Worm (Caenorhabditis elegans) whole organism, L1 larva: ENCODE measurements around the gene pisy-1.
A peak's percentile ranks its signal among the peaks of the same experiment; 100 is the strongest.

Experiments used
- C34B4.2 ChIP-seq: sonication (generic microtip); optimal IDR thresholded peaks from 2 replicates; lab custom pipeline; 2017; ENCODE audit warnings: mild to moderate bottlenecking, missing genetic modification characterization, missing compliant biosample characterization
- F16B12.6 ChIP-seq: fragments of 150-350 bp; optimal IDR thresholded peaks from 2 replicates; lab custom pipeline; 2014; ENCODE audit warnings: missing biosample characterization, missing genetic modification characterization
- aha-1 ChIP-seq: fragments of 150-350 bp; optimal IDR thresholded peaks from 2 replicates; lab custom pipeline; 2014; ENCODE audit warnings: missing biosample characterization, missing genetic modification characterization
- aly-2 ChIP-seq: fragments of 150-350 bp; optimal IDR thresholded peaks from 2 replicates; lab custom pipeline; 2014; ENCODE audit warnings: missing biosample characterization, missing genetic modification characterization
- ama-1 ChIP-seq: fragments of 150-350 bp; optimal IDR thresholded peaks from 2 replicates; lab custom pipeline; 2014
- ceh-8 ChIP-seq: fragments of 200-800 bp; sonication (Bioruptor generic); optimal IDR thresholded peaks from 2 replicates; lab custom pipeline; 2018; ENCODE audit warnings: mild to moderate bottlenecking, missing genetic modification characterization, moderate library complexity, missing compliant biosample characterization
- ceh-90 ChIP-seq: sonication (generic microtip); optimal IDR thresholded peaks from 2 replicates; lab custom pipeline; 2016; ENCODE audit warnings: missing genetic modification characterization, missing compliant biosample characterization
- ces-1 ChIP-seq: fragments of 150-350 bp; optimal IDR thresholded peaks from 2 replicates; lab custom pipeline; 2014; ENCODE audit warnings: missing biosample characterization, missing genetic modification reagents, missing genetic modification characterization
- dpl-1 ChIP-seq, 3 experiments: fragments of 150-350 bp in 2 of 3; sonication (generic microtip) in 1 of 3; optimal IDR thresholded peaks; 2 replicates each; lab custom pipeline; 2014 to 2017; ENCODE audit warnings: missing biosample characterization in 3 of 3, missing genetic modification characterization in 3 of 3, missing genetic modification reagents in 3 of 3
- dsc-1 ChIP-seq: sonication (generic microtip); optimal IDR thresholded peaks from 2 replicates; lab custom pipeline; 2016; ENCODE audit warnings: mild to moderate bottlenecking, missing genetic modification characterization, missing compliant biosample characterization
- efl-1 ChIP-seq, 4 experiments: fragments of 150-350 bp; optimal IDR thresholded peaks in 3 of 4; peaks in 1 of 4; 1 replicate in 1 of 4; 2 replicates in 3 of 4; lab custom pipeline; 2014; ENCODE audit warnings: missing biosample characterization in 2 of 4, missing genetic modification characterization in 2 of 4, missing genetic modification reagents in 2 of 4
- efl-3 ChIP-seq: fragments of 200-800 bp; sonication (Bioruptor generic); optimal IDR thresholded peaks from 2 replicates; lab custom pipeline; 2018; ENCODE audit warnings: mild to moderate bottlenecking, missing genetic modification characterization, missing compliant biosample characterization
- elt-3 ChIP-seq, 6 experiments: fragments of 150-350 bp in 1 of 6; sonication (generic microtip); optimal IDR thresholded peaks; 2 replicates each; lab custom pipeline; 2017 to 2018; ENCODE audit warnings: missing biosample characterization in 6 of 6, missing genetic modification characterization in 6 of 6, inconsistent platforms in 1 of 6
- ets-5 ChIP-seq: fragments of 200-800 bp; sonication (Bioruptor generic); IDR thresholded peaks from 2 replicates; pipeline ENCODE4 v1.3.6; 2022; ENCODE audit warnings: missing genetic modification characterization, missing compliant biosample characterization
- fkh-4 ChIP-seq: sonication (generic microtip); optimal IDR thresholded peaks from 2 replicates; lab custom pipeline; 2016; ENCODE audit warnings: missing compliant biosample characterization, missing genetic modification characterization, borderline replicate concordance
- fkh-8 ChIP-seq: sonication (generic microtip); optimal IDR thresholded peaks from 2 replicates; lab custom pipeline; 2016; ENCODE audit warnings: mild to moderate bottlenecking, missing genetic modification characterization, missing compliant biosample characterization
- fos-1 ChIP-seq: fragments of 150-350 bp; optimal IDR thresholded peaks from 2 replicates; lab custom pipeline; 2014; ENCODE audit warnings: missing biosample characterization, missing genetic modification characterization
- hlh-4 ChIP-seq: sonication (generic microtip); optimal IDR thresholded peaks from 2 replicates; lab custom pipeline; 2016; ENCODE audit warnings: mild to moderate bottlenecking, missing genetic modification characterization, missing compliant biosample characterization
- hpl-2 ChIP-seq: fragments of 150-350 bp; optimal IDR thresholded peaks from 2 replicates; lab custom pipeline; 2014; ENCODE audit warnings: missing biosample characterization, missing genetic modification reagents, missing genetic modification characterization
- irx-1 ChIP-seq: sonication (generic microtip); optimal IDR thresholded peaks from 2 replicates; lab custom pipeline; 2016; ENCODE audit warnings: missing genetic modification characterization, missing compliant biosample characterization
- isw-1 ChIP-seq: fragments of 200-800 bp; sonication (Bioruptor generic); IDR thresholded peaks from 2 replicates; pipeline ENCODE4 v1.3.6; 2022; ENCODE audit warnings: missing genetic modification characterization, missing compliant biosample characterization
- jun-1 ChIP-seq: fragments of 150-350 bp; optimal IDR thresholded peaks from 2 replicates; lab custom pipeline; 2014; ENCODE audit warnings: missing biosample characterization, missing genetic modification reagents, missing genetic modification characterization
- lin-15B ChIP-seq: fragments of 150-350 bp; sonication (generic microtip); optimal IDR thresholded peaks from 3 replicates; lab custom pipeline; 2014; ENCODE audit warnings: missing biosample characterization, missing genetic modification characterization
- mab-9 ChIP-seq: fragments of 200-800 bp; sonication (Bioruptor generic); IDR thresholded peaks from 2 replicates; pipeline ENCODE4 v1.3.6; 2022; ENCODE audit warnings: missing genetic modification reagents, missing genetic modification characterization, missing compliant biosample characterization
- mdl-1 ChIP-seq, 2 experiments: fragments of 150-350 bp; optimal IDR thresholded peaks; 2 replicates each; lab custom pipeline; 2014 to 2017; ENCODE audit warnings: missing biosample characterization in 2 of 2, missing genetic modification characterization in 2 of 2, inconsistent platforms in 1 of 2
- mef-2 ChIP-seq: fragments of 150-350 bp; optimal IDR thresholded peaks from 2 replicates; lab custom pipeline; 2014; ENCODE audit warnings: missing biosample characterization, missing genetic modification characterization
- mep-1 ChIP-seq: fragments of 150-350 bp; optimal IDR thresholded peaks from 2 replicates; lab custom pipeline; 2014; ENCODE audit warnings: missing biosample characterization, missing genetic modification characterization
- nhr-12 ChIP-seq: sonication (generic microtip); optimal IDR thresholded peaks from 2 replicates; lab custom pipeline; 2017; ENCODE audit warnings: missing biosample characterization, missing genetic modification characterization
- nhr-19 ChIP-seq: fragments of 200-800 bp; sonication (Bioruptor generic); conservative IDR thresholded peaks from 2 replicates; pipeline ENCODE4 v1.3.6; 2022; ENCODE audit warnings: missing genetic modification characterization, missing compliant biosample characterization
- nhr-28 ChIP-seq: fragments of 150-350 bp; optimal IDR thresholded peaks from 2 replicates; lab custom pipeline; 2014; ENCODE audit warnings: missing biosample characterization, missing genetic modification characterization
- nhr-47 ChIP-seq: sonication (generic microtip); optimal IDR thresholded peaks from 2 replicates; lab custom pipeline; 2016; ENCODE audit warnings: mild to moderate bottlenecking, missing genetic modification characterization, moderate library complexity, missing compliant biosample characterization
- nhr-71 ChIP-seq: sonication (generic microtip); optimal IDR thresholded peaks from 2 replicates; lab custom pipeline; 2016; ENCODE audit warnings: mild to moderate bottlenecking, missing genetic modification characterization, moderate library complexity, missing compliant biosample characterization
- nhr-84 ChIP-seq: sonication (generic microtip); optimal IDR thresholded peaks from 2 replicates; lab custom pipeline; 2017; ENCODE audit warnings: missing biosample characterization, missing genetic modification characterization
- pag-3 ChIP-seq: sonication (generic microtip); optimal IDR thresholded peaks from 2 replicates; lab custom pipeline; 2017; ENCODE audit warnings: missing genetic modification characterization, mild to moderate bottlenecking, missing compliant biosample characterization, antibody characterized with exemption, borderline replicate concordance; ENCODE audit not compliant: insufficient read depth
- pax-3 ChIP-seq: fragments of 200-800 bp; sonication (Bioruptor generic); optimal IDR thresholded peaks from 2 replicates; lab custom pipeline; 2018; ENCODE audit warnings: mild to moderate bottlenecking, missing genetic modification characterization, moderate library complexity, missing compliant biosample characterization
- rnt-1 ChIP-seq: sonication (generic microtip); optimal IDR thresholded peaks from 2 replicates; lab custom pipeline; 2016; ENCODE audit warnings: mild to moderate bottlenecking, missing genetic modification characterization, moderate library complexity, missing compliant biosample characterization
- skn-1 ChIP-seq: fragments of 150-350 bp; optimal IDR thresholded peaks from 2 replicates; lab custom pipeline; 2014; ENCODE audit warnings: missing biosample characterization, missing genetic modification characterization
- snu-23 ChIP-seq: sonication (generic microtip); optimal IDR thresholded peaks from 2 replicates; lab custom pipeline; 2016; ENCODE audit warnings: missing genetic modification characterization, missing compliant biosample characterization
- sox-4 ChIP-seq: sonication (generic microtip); optimal IDR thresholded peaks from 2 replicates; lab custom pipeline; 2016; ENCODE audit warnings: missing genetic modification characterization, missing compliant biosample characterization
- sptf-1 ChIP-seq: fragments of 150-350 bp; optimal IDR thresholded peaks from 2 replicates; lab custom pipeline; 2014; ENCODE audit warnings: missing biosample characterization, missing genetic modification characterization
- sup-37 ChIP-seq: fragments of 200-800 bp; sonication (Bioruptor generic); optimal IDR thresholded peaks from 2 replicates; lab custom pipeline; 2018; ENCODE audit warnings: mild to moderate bottlenecking, missing genetic modification characterization, missing compliant biosample characterization
- unc-30 ChIP-seq: sonication (generic microtip); optimal IDR thresholded peaks from 2 replicates; lab custom pipeline; 2017; ENCODE audit warnings: missing biosample characterization, missing genetic modification characterization
- unc-86 ChIP-seq: sonication (generic microtip); optimal IDR thresholded peaks from 2 replicates; lab custom pipeline; 2016; ENCODE audit warnings: missing genetic modification characterization, missing compliant biosample characterization
- xbp-1 ChIP-seq: sonication (generic microtip); optimal IDR thresholded peaks from 2 replicates; lab custom pipeline; 2016; ENCODE audit warnings: missing genetic modification characterization, missing compliant biosample characterization
- zip-4 ChIP-seq: fragments of 200-800 bp; sonication (Bioruptor generic); optimal IDR thresholded peaks from 2 replicates; lab custom pipeline; 2018; ENCODE audit warnings: mild to moderate bottlenecking, missing genetic modification characterization, moderate library complexity, missing compliant biosample characterization

Gene pisy-1

DNA sequence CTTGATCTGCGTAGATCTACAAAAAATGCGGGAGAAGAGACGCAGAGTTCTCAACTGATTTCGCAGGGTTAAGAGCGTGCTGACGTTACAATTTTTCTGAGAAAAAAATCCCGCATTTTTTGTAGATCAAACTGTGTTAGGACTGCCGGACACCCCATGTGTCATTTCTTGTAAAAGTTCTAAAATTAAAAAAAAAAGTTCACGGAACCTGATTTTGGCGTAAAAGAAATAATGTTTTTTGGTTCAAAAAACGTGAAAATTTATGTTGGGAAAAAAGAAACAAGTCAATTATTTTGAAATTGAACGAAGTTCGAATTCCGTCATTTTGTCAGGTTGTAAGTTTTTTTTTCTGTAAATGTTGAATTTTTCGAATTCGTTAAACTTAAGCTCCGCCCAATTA lies 38.2 kb upstream of the pisy-1 start, which contains the start of gene Y46G5A.34:
Y46G5A.34 (plus strand) TSS at position 301 of the 400 bp plus-strand sequence.
- TF ChIP-seq ets-5 (GFP tag; lab: Robert Waterston, UW) (no peak), nhr-71 (tag; lab: Kevin White, UChicago) (no peak)

DNA sequence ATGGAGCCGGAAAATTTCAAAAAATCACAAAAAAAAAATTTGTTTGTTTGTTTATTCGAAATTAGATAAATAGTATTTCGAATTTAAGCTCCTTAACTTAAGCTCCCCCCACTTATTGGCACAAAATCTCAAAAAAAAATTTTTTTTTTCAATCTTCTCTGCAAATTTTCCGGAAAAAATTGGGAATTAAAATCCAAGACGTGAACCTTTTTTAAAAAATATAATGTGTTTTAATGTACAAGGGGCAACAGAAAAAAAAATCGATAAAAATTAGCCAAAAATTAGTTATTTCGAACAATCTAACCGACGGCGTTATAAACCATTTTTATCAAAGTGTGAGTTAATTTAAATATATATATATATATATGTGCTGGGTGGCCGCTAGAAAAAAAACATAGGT lies 36.3 kb upstream of the pisy-1 start, which contains the start of gene Y46G5A.14:
Y46G5A.14 (plus strand) TSS at position 301 of the 400 bp plus-strand sequence.
- TF ChIP-seq unc-30, result no peak
- no peak for TF ChIP-seq efl-1 (optimal IDR thresholded peaks at IDR 0.05; lab: Kevin White, UChicago)
- TF ChIP-seq efl-1 (GFP tag; optimal IDR thresholded peaks at IDR 0.05 in 1 of 2; lab: Kevin White, UChicago), result no peak
- TF ChIP-seq efl-3, result no peak
- no peak for TF ChIP-seq mdl-1 (tag; optimal IDR thresholded peaks at IDR 0.05; lab: Kevin White, UChicago)
- TF ChIP-seq ceh-90 (tag; lab: Kevin White, UChicago), result no peak
- no peak for TF ChIP-seq xbp-1 (tag; lab: Kevin White, UChicago)
- no peak for TF ChIP-seq elt-3 (tag; optimal IDR thresholded peaks at IDR 0.05; lab: Kevin White, UChicago)
- no peak for TF ChIP-seq hlh-4 (tag; lab: Kevin White, UChicago)
- no peak for TF ChIP-seq ama-1 (lab: Kevin White, UChicago)
- TF ChIP-seq nhr-12, result no peak
- no peak for TF ChIP-seq zip-4 (GFP tag; lab: Kevin White, UChicago)
- no peak for TF ChIP-seq sptf-1 (tag; lab: Kevin White, UChicago)
- TF ChIP-seq lin-15B (tag; lab: Kevin White, UChicago), result no peak

DNA sequence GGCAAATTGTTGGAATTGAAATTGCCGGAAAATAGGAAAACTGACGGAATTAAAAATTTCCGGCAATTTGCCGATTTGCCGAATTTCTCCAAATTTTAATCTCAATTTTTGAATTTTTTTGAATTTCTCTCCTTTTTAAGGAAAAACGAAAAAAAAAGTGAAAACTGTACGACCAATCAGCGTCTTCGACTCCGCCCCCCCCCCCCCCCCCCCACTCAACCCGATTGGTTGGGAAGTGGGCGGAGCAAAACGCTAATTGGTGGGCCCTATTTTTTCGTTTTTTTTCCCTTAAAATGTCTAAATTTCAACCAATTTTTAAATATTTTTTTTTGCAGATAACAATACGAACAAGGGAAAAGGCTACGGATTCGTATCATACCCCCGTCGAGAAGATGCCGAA lies 31.8 kb upstream of the pisy-1 start:
- TF ChIP-seq ama-1 (lab: Kevin White, UChicago) (no peak), ceh-8 (GFP tag; lab: Kevin White, UChicago) (peak; percentile 16)

DNA sequence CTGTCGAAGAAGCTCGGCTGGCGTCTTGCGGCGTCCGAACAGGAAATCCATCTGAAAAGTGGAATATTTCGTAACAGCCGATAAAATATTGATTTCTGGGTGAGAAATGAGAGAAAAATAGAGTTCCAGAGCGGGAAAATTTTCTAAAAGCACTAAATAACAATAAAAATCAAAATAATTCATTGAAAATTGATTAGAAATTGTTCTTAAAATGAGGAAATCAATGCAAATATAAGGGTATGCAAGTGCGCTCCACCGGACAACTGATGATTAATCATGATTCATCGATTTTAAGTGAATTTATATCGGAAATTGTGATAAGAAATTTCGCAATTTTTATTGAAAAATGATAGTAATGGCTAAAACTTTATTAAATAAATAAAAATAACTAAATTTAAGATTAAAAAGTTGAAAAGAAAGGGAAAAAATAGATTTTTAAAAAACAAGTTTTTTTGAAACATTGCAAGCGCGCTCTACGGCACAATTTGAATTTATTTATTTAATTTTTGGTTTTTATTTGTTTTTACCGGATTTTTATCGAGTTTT lies 30.1 kb upstream of the pisy-1 start, which contains the start of the genes vps-2 and tiar-2:
vps-2 (minus strand) TSS at position 51 of the 546 bp plus-strand sequence.
tiar-2 (plus strand) TSS at position 520 of the 546 bp plus-strand sequence.
- TF ChIP-seq jun-1 (tag; lab: Kevin White, UChicago) (peak; percentile 48), snu-23 (GFP tag; lab: Kevin White, UChicago) (peak; percentile 66), efl-3 (no peak), nhr-28 (no peak), rnt-1 (tag; lab: Kevin White, UChicago) (no peak), sup-37 (no peak), skn-1 (tag; lab: Kevin White, UChicago) (peak; percentile 74), unc-30 (no peak), fkh-8 (tag; lab: Kevin White, UChicago) (peak; percentile 87), nhr-47 (tag; lab: Kevin White, UChicago) (peak; percentile 82), mep-1 (peak; percentile 85), fkh-4 (tag; lab: Kevin White, UChicago) (peak; percentile 51), mab-9 (no peak), ces-1 (GFP tag; lab: Kevin White, UChicago) (no peak), nhr-19 (GFP tag; lab: Robert Waterston, UW) (peak; percentile 75), C34B4.2 (tag; lab: Kevin White, UChicago) (no peak), pax-3 (peak; percentile 59), dsc-1 (tag; lab: Kevin White, UChicago) (peak; percentile 67), unc-86 (tag; lab: Kevin White, UChicago) (peak; percentile 32), fos-1 (tag; lab: Kevin White, UChicago) (peak; percentile 87), irx-1 (peak; percentile 67), ama-1 (lab: Kevin White, UChicago) (no peak), pag-3 (tag; lab: Kevin White, UChicago) (no peak), isw-1 (GFP tag; lab: Robert Waterston, UW) (peak; percentile 67), lin-15B (tag; lab: Kevin White, UChicago) (peak; percentile 77), nhr-84 (tag; lab: Kevin White, UChicago) (no peak), elt-3 (tag; optimal IDR thresholded peaks at IDR 0.05; lab: Kevin White, UChicago) (peak in 1 of 6 experiments; percentile 8), sox-4 (tag; lab: Kevin White, UChicago) (peak; percentile 18), aha-1 (tag; lab: Kevin White, UChicago) (no peak), F16B12.6 (no peak), dpl-1 (GFP tag; optimal IDR thresholded peaks at IDR 0.05; lab: Kevin White, UChicago) (peak; percentile 58 to 72 (median 58)), ceh-8 (GFP tag; lab: Kevin White, UChicago) (peak; percentile 64), hpl-2 (no peak), nhr-12 (no peak), mef-2 (tag; lab: Kevin White, UChicago) (no peak), aly-2 (tag; lab: Kevin White, UChicago) (no peak)
